Fruit fly (Drosophila melanogaster): ENCODE data around the gene D19A.

The D19A gene

DNA sequence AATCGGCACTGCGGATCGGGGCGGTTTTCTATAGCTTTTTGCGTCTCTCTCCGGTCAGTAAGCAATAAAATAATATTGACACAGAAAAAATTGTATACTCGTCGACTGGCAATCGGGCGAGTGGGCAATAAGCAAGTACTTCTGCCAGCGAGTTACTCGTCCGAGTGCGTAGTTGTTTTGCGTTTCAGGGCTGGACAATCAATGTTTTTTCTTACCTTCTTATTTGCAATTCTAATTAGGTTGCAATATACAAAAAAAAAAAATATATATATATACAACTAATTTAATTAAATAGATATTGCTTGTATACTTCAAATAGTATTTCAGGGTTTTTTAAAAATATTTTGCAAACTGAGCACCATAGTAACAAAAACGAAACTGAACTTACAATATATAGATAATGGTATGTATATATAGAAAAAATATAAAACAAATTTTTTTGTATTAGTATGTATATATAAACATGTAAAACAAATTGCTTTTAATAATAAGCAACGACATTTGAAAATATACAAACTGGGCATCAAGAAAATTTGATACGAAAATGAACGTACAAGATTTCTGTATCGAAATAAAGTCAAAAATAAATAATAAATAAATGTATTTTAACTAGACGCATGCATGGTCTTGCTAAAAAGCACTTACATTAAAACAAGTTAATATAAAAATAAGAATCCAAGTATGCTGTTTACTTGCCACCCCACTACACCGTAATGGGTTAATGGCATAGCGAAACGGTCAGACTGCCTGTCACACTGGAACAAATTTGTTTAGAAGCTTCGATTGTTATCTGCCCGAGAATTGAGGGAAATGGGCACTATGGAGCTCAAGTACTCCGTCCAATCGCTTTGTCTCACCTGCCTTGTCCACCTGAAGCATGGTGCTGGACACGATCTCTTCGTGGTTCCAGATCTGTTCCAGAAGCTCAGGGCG is at the start of gene D19A, which contains the start of gene CG7386:
D19A (minus strand) TSS at position 129 of the 933 bp plus-strand sequence.
CG7386 (plus strand) TSS at position 751 of the 933 bp plus-strand sequence.
- peak; percentile 33 for TF ChIP-seq noc (tag; optimal IDR thresholded peaks at IDR 0.05)

dm6 chr3L:6234035-6234434 is 45.1 kb upstream of the D19A start, which contains the start of gene CG42714:
TSS of gene CG42714 (minus strand) at chr3L:6234056.
- no peak for TF ChIP-seq noc (tag; optimal IDR thresholded peaks at IDR 0.05)

DNA sequence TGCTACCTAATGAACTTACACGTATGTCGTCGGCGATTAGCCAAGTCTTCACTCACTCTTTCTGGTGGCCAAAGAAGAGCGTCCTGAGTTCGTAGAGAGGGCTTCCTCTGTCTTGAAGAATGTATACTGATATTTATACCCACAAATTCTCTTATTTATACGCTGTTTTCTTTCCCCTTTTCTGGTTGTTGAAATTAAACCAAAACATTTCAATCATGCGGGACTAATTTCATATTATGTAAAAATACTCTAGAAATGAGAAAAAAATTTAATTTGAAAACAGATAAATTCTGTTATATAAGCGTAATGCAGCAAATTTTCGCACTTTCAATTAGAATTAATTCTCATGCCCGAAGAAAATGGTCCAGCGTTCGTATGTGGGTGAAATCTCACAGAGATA is 44.4 kb upstream of the D19A start, which contains the start of gene BG642312:
BG642312 (minus strand) TSS at position 101 of the 400 bp plus-strand sequence.
- TF ChIP-seq noc (tag; optimal IDR thresholded peaks at IDR 0.05): no peak

DNA sequence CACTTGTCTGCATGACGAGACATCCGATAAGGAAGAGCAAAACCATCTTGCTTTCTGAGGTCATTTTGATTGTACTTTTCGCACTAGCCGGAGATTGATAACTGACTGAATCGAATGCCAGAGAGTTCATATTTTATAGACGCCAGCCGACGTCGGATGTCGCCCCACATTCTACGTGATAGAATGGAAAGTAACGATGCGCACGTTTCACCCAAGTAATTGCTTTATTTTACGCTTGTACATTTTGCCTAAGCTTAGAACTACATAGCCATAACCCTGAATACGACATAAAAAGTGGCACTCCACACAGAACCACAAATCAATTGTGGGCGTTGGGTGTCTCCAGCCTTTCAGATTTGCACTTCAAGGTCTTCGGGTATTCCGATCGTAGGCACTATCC is 43.3 kb upstream of the D19A start, which contains the start of gene CG13299:
CG13299 (minus strand) TSS at position 101 of the 400 bp plus-strand sequence.
- no peak for TF ChIP-seq noc (tag; optimal IDR thresholded peaks at IDR 0.05)

dm6 chr3L:6220187-6220586 is 31.3 kb upstream of the D19A start, which contains the start of gene CG33946:
TSS of gene CG33946 (plus strand) at chr3L:6220578.
- no peak for TF ChIP-seq noc (tag; optimal IDR thresholded peaks at IDR 0.05)

DNA sequence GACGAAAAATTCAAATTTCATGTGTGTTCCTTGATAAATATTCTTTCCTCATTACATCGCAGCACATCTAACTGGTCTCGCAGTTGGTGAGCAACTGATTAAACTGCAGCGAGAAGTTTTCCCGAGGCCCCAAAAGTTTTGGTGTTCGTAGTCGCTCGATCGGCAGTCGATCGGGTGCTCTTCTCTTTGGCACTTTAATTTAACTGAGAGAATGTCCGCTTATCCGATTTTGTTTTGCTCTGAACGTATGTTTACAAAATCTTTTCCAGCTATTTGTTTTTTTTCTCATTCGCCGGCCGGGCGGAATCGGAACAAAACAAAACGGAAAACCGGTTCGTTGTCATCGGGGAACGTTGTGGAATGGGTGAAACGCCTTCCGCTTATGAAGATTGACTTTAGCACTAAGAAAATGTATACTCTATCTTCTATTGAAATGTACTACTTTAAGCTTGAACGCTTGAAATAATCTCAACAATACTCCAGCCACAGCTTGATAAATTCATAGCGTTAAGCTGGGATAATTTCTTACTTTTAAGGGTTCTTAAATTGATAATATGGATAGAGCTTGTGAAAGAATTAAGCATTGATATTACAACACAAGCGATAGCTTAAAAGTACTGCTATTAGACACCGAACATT is 29.7 kb upstream of the D19A start:
- TF ChIP-seq noc (tag; optimal IDR thresholded peaks at IDR 0.05): no peak

DNA sequence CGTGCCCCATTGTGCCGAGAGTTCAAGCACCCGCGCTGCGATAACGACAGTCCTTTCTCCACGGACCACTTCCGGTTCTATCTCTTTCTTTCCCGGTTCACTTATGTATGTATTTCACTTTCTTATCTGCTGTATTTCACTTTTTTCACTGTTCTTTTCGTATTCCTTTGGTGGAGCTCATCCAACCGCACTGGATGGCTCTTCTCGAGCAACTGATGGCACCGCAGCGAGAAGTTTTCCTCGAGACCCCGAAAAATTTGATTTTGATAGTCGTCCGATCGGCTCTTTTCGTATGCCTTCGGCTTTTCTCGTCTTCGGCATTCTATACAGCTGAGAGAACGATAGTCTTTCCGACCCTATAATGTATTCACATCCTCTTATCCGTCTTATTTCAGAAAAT is 28.9 kb upstream of the D19A start, which contains the start of gene LanA:
LanA (minus strand) TSS at position 217 of the 400 bp plus-strand sequence.
- no peak for TF ChIP-seq noc (tag; optimal IDR thresholded peaks at IDR 0.05)

DNA sequence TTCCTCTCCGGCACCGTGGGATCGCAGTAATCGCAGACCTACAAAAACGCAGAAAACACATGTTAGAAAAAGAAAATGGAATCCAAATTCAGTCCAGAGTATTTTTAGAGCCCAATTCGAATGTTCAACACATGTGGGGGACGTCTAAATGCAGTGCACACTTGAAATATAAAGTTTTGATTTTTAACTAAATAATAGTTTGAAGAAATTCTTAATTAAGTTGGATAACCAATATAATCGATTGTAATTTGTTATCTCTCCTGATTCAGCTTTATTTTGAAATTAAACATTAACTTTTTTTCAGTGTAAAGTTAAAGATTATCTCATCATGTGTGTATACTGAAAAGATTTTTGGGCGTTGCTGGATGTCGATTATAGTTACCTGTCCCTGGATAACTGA is 28.3 kb upstream of the D19A start:
- no peak for TF ChIP-seq noc (tag; optimal IDR thresholded peaks at IDR 0.05)

DNA sequence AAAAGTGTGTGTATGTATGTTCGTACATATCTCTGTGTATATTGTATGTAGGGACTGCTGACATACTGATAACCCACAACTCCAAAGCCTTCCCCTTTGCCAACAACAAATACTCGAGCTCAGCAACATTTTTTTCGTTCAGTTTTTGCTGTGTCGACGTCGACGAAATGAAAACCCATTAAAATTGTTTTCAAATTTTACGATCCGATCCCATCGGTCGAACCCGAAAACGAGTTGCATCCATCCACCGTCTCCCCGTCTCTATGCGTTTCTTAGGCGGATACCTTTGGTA is 27.8 kb upstream of the D19A start:
- TF ChIP-seq noc (tag; optimal IDR thresholded peaks at IDR 0.05): no peak

DNA sequence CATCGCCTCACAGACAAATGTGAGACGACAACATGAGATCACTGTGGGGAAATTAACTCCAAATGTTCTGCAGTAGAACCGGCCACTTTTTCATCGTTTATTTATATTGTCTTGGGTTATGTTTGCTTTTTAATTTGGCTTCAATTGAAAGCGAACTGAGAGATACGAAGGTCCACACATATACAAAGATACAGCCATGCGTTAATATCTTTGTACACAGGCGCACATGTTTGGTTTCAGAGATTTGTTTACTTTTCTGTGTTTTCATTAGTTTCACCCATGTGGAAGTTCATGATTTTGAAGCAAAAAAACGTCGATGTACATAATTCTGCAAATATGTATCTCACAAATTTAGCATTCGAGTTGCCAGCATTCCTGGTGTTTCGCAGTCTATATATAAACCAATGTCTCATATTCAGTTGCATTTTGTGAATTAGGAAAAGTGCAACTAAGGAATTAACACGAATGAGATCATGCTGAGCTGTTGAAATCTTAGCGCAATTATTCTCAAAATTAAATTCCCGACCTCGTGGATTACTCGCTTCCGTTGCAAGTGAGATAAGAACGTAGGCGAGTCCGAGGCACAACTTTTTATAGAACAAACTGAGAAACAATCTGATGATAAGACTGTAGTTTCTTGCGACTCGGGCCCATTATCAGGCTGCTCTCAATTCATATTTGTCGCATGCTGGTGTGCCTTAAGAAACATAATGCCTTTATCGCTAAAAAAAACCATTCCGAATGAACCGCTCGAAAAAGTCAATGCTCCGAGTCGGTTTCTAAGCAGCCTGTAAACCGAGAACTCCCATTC is 27.3 kb upstream of the D19A start:
- no peak for TF ChIP-seq noc (tag; optimal IDR thresholded peaks at IDR 0.05)

dm6 chr3L:6200173-6200572 is 11.2 kb upstream of the D19A start, which contains the start of gene CG8219:
TSS of gene CG8219 (plus strand) at chr3L:6200473.
- TF ChIP-seq noc (tag; optimal IDR thresholded peaks at IDR 0.05): no peak

DNA sequence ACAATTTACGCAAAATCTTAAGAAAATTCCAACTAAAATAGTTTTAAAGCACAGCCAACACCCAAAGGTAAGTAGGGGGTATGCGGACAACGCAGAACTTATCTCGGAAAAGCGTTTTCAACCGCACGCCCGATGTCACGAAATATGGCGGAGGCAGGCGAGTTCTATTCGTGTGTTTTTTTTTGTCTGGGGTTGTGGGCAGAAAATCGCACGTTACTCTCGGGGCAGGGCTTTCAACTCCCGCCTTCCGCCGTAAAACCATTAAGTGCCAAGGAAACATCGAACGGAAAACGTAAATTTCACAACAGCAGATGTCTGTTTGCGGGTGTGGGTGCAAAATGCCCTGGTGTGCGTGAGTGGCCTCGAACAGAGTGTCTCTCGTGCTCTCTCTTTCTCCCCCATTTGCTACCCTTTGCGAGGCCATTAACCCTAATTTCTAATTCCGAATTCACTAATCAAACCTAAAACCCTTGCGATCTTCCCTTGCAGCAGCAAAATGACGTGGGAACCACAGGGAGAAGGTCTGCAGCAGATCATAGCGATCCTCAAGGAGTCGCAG is 4.7 kb upstream of the D19A start:
- TF ChIP-seq noc (tag; optimal IDR thresholded peaks at IDR 0.05): no peak

dm6 chr3L:6192822-6193555 is 4.1 kb upstream of the D19A start, which contains the start of the genes Sf3b6 and Tnpo:
TSS of gene Sf3b6 (minus strand) at chr3L:6193179.
TSS of gene Tnpo (plus strand) at chr3L:6193480.
- TF ChIP-seq noc (tag; optimal IDR thresholded peaks at IDR 0.05): peak; percentile 80

DNA sequence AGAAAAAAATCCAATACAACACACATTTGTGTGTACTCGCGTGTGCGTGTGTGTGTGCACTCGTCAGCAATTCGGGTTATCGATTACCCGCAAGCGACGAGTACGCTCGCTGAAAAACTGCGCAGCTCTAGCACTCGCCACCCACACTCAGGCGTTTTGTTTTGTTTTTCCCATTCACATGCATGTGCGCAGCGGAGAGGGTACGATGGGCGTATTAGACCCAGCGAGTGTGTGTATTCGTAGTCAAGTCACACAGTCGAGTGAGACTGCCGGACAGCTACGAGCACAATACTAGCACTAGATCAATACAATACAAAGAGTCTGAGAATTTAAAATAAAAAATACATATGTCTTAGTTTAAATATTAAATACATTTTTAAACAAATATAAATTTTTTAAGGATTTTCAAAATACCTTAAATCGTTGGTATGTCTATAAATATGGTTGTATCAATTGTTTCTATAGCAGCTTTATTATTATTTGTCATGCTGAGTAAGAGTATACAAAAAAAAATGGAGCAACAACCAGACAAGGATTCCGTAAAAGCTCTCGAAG is 4.0 kb downstream of the D19A start, which contains the start of the genes D19B and CG43293:
D19B (minus strand) TSS at position 37 of the 555 bp plus-strand sequence.
CG43293 (plus strand) TSS at position 306 of the 555 bp plus-strand sequence.
- TF ChIP-seq noc (tag; optimal IDR thresholded peaks at IDR 0.05): peak; percentile 72
